Worm (Caenorhabditis elegans) whole organism, young adult: Measurements from ENCODE around the gene F57B9.8.
A peak's percentile ranks its signal among the peaks of the same experiment; 100 is the strongest.

Experiments used
- B0019.2 ChIP-seq: fragments of 200-800 bp; sonication (Bioruptor generic); conservative IDR thresholded peaks from 2 replicates; pipeline ENCODE4 v1.3.6; 2022; ENCODE audit warnings: missing genetic modification reagents, missing genetic modification characterization, missing compliant biosample characterization
- B0261.1 ChIP-seq: sonication (generic microtip); optimal IDR thresholded peaks from 2 replicates; lab custom pipeline; 2016; ENCODE audit warnings: mild to moderate bottlenecking, missing genetic modification characterization, moderate library complexity, missing compliant biosample characterization
- B0336.3 ChIP-seq: fragments of 200-800 bp; sonication (Bioruptor generic); IDR thresholded peaks from 2 replicates; pipeline ENCODE4 v1.3.6; 2022; ENCODE audit warnings: missing genetic modification characterization, missing compliant biosample characterization
- C06A6.2 ChIP-seq: fragments of 200-800 bp; sonication (Bioruptor generic); conservative IDR thresholded peaks from 2 replicates; pipeline ENCODE4 v1.3.6; 2022; ENCODE audit warnings: missing genetic modification characterization, missing compliant biosample characterization
- F22D6.2 ChIP-seq: sonication (generic microtip); optimal IDR thresholded peaks from 2 replicates; lab custom pipeline; 2016; ENCODE audit warnings: mild to moderate bottlenecking, missing genetic modification characterization, missing compliant biosample characterization
- F33H1.4 ChIP-seq: fragments of 200-800 bp; sonication (Bioruptor generic); IDR thresholded peaks from 2 replicates; pipeline ENCODE4 v1.3.6; 2022; ENCODE audit warnings: missing genetic modification reagents, missing genetic modification characterization, missing compliant biosample characterization
- F55B11.4 ChIP-seq: sonication (generic microtip); optimal IDR thresholded peaks from 2 replicates; lab custom pipeline; 2016; ENCODE audit warnings: missing compliant biosample characterization, missing genetic modification characterization, borderline replicate concordance; ENCODE audit not compliant: insufficient read depth
- Y56A3A.18 ChIP-seq: fragments of 200-800 bp; sonication (Bioruptor generic); IDR thresholded peaks from 2 replicates; pipeline ENCODE4 v1.3.6; 2022; ENCODE audit warnings: missing genetic modification reagents, missing genetic modification characterization, missing compliant biosample characterization
- ZK185.1 ChIP-seq: sonication (generic microtip); optimal IDR thresholded peaks from 2 replicates; lab custom pipeline; 2016; ENCODE audit warnings: mild to moderate bottlenecking, missing genetic modification characterization, missing compliant biosample characterization; ENCODE audit not compliant: poor library complexity, severe bottlenecking
- ama-1 ChIP-seq, 3 experiments: fragments of 150-350 bp in 1 of 3; sonication (generic microtip) in 2 of 3; optimal IDR thresholded peaks; 2 replicates each; lab custom pipeline; 2014 to 2018; ENCODE audit warnings: missing biosample characterization in 2 of 3, missing genetic modification characterization in 2 of 3, missing genetic modification reagents in 2 of 3
- atf-7 ChIP-seq: sonication (generic microtip); optimal IDR thresholded peaks from 2 replicates; lab custom pipeline; 2017; ENCODE audit warnings: mild to moderate bottlenecking, missing genetic modification characterization, missing compliant biosample characterization
- athp-1 ChIP-seq: sonication (generic microtip); optimal IDR thresholded peaks from 2 replicates; lab custom pipeline; 2017; ENCODE audit warnings: mild to moderate bottlenecking, missing genetic modification characterization, missing compliant biosample characterization
- bed-1 ChIP-seq: fragments of 200-800 bp; sonication (Bioruptor generic); IDR thresholded peaks from 2 replicates; pipeline ENCODE4 v1.3.6; 2022; ENCODE audit warnings: missing genetic modification reagents, missing genetic modification characterization, missing compliant biosample characterization
- bed-2 ChIP-seq: fragments of 200-800 bp; sonication (Bioruptor generic); IDR thresholded peaks from 2 replicates; pipeline ENCODE4 v1.3.6; 2022; ENCODE audit warnings: missing genetic modification reagents, missing genetic modification characterization, missing compliant biosample characterization
- ccch-3 ChIP-seq: fragments of 200-800 bp; sonication (Bioruptor generic); optimal IDR thresholded peaks from 2 replicates; lab custom pipeline; 2018; ENCODE audit warnings: mild to moderate bottlenecking, missing genetic modification characterization, missing compliant biosample characterization
- cebp-1 ChIP-seq, 2 experiments: fragments of 200-800 bp in 1 of 2; sonication (Bioruptor generic) in 1 of 2; sonication (generic microtip) in 1 of 2; IDR thresholded peaks in 1 of 2; optimal IDR thresholded peaks in 1 of 2; 2 replicates each; pipeline versions ENCODE4 v1.3.6 to Lab custom; 2017 to 2022; ENCODE audit warnings: missing compliant biosample characterization in 2 of 2, missing genetic modification characterization in 2 of 2, mild to moderate bottlenecking in 1 of 2, missing genetic modification reagents in 1 of 2, moderate library complexity in 1 of 2
- cebp-2 ChIP-seq: fragments of 200-800 bp; sonication (Bioruptor generic); IDR thresholded peaks from 2 replicates; pipeline ENCODE4 v1.3.6; 2022; ENCODE audit warnings: missing genetic modification characterization, missing compliant biosample characterization
- ceh-40 ChIP-seq: fragments of 200-800 bp; sonication (Bioruptor generic); IDR thresholded peaks from 2 replicates; pipeline ENCODE4 v1.3.6; 2022; ENCODE audit warnings: missing genetic modification characterization, missing compliant biosample characterization
- ceh-58 ChIP-seq: fragments of 200-800 bp; sonication (Bioruptor generic); IDR thresholded peaks from 2 replicates; pipeline ENCODE4 v1.3.6; 2022; ENCODE audit warnings: missing genetic modification characterization, missing compliant biosample characterization
- ceh-91 ChIP-seq: fragments of 200-800 bp; sonication (Bioruptor generic); IDR thresholded peaks from 2 replicates; pipeline ENCODE4 v1.3.6; 2022; ENCODE audit warnings: missing genetic modification reagents, missing genetic modification characterization, missing compliant biosample characterization
- die-1 ChIP-seq: sonication (generic microtip); optimal IDR thresholded peaks from 2 replicates; lab custom pipeline; 2016; ENCODE audit warnings: missing genotype, mild to moderate bottlenecking, missing genetic modification characterization, missing compliant biosample characterization
- fkh-3 ChIP-seq: sonication (generic microtip); optimal IDR thresholded peaks from 2 replicates; lab custom pipeline; 2016; ENCODE audit warnings: mild to moderate bottlenecking, missing genetic modification characterization, missing compliant biosample characterization
- him-1 ChIP-seq: sonication (generic microtip); optimal IDR thresholded peaks from 2 replicates; lab custom pipeline; 2016; ENCODE audit warnings: missing genotype, missing genetic modification reagents, missing genetic modification characterization, missing compliant biosample characterization
- hmg-20 ChIP-seq: fragments of 200-800 bp; sonication (Bioruptor generic); IDR thresholded peaks from 2 replicates; pipeline ENCODE4 v1.3.6; 2022; ENCODE audit warnings: missing genetic modification reagents, missing genetic modification characterization, missing compliant biosample characterization
- hrde-1 ChIP-seq: sonication (generic microtip); optimal IDR thresholded peaks from 2 replicates; lab custom pipeline; 2016; ENCODE audit warnings: missing genetic modification characterization, mild to moderate bottlenecking, missing compliant biosample characterization, moderate library complexity, missing genotype, missing genetic modification reagents, borderline replicate concordance
- let-526 ChIP-seq: fragments of 200-800 bp; sonication (Bioruptor generic); IDR thresholded peaks from 2 replicates; pipeline ENCODE4 v1.3.6; 2022; ENCODE audit warnings: missing genetic modification reagents, missing genetic modification characterization, missing compliant biosample characterization
- lin-26 ChIP-seq: fragments of 200-800 bp; sonication (Bioruptor generic); IDR thresholded peaks from 2 replicates; pipeline ENCODE4 v1.3.6; 2022; ENCODE audit warnings: missing genetic modification reagents, missing genetic modification characterization, missing compliant biosample characterization
- lin-54 ChIP-seq: fragments of 200-800 bp; sonication (Bioruptor generic); optimal IDR thresholded peaks from 2 replicates; lab custom pipeline; 2018; ENCODE audit warnings: mild to moderate bottlenecking, missing genetic modification characterization, missing compliant biosample characterization
- lir-1 ChIP-seq: fragments of 200-800 bp; sonication (Bioruptor generic); conservative IDR thresholded peaks from 2 replicates; pipeline ENCODE4 v1.3.6; 2022; ENCODE audit warnings: missing genetic modification reagents, missing genetic modification characterization, missing compliant biosample characterization
- lsy-27 ChIP-seq: sonication (generic microtip); optimal IDR thresholded peaks from 2 replicates; lab custom pipeline; 2017; ENCODE audit warnings: missing genetic modification characterization, mild to moderate bottlenecking, missing compliant biosample characterization, antibody characterized with exemption, missing genotype, borderline replicate concordance; ENCODE audit not compliant: insufficient read depth
- mcd-1 ChIP-seq: fragments of 200-800 bp; sonication (Bioruptor generic); IDR thresholded peaks from 2 replicates; pipeline ENCODE4 v1.3.6; 2022; ENCODE audit warnings: missing genetic modification reagents, missing genetic modification characterization, missing compliant biosample characterization
- mxl-1 ChIP-seq: sonication (generic microtip); optimal IDR thresholded peaks from 2 replicates; lab custom pipeline; 2016; ENCODE audit warnings: missing genetic modification characterization, missing compliant biosample characterization
- nfya-2 ChIP-seq: fragments of 200-800 bp; sonication (Bioruptor generic); IDR thresholded peaks from 2 replicates; pipeline ENCODE4 v1.3.6; 2022; ENCODE audit warnings: missing genetic modification reagents, missing genetic modification characterization, missing compliant biosample characterization
- nhr-120 ChIP-seq: fragments of 200-800 bp; sonication (Bioruptor generic); IDR thresholded peaks from 2 replicates; pipeline ENCODE4 v1.3.6; 2022; ENCODE audit warnings: missing genetic modification characterization, missing compliant biosample characterization
- nhr-80 ChIP-seq: sonication (generic microtip); optimal IDR thresholded peaks from 2 replicates; lab custom pipeline; 2016; ENCODE audit warnings: missing genetic modification characterization, missing compliant biosample characterization
- pha-4 ChIP-seq: fragments of 150-350 bp; sonication (generic microtip); optimal IDR thresholded peaks from 2 replicates; lab custom pipeline; 2014; ENCODE audit warnings: missing biosample characterization, missing genetic modification reagents, missing genetic modification characterization
- rcor-1 ChIP-seq: fragments of 200-800 bp; sonication (Bioruptor generic); IDR thresholded peaks from 2 replicates; pipeline ENCODE4 v1.3.6; 2022; ENCODE audit warnings: missing genetic modification reagents, missing genetic modification characterization, missing compliant biosample characterization
- snpc-3.4 ChIP-seq: sonication (generic microtip); optimal IDR thresholded peaks from 2 replicates; lab custom pipeline; 2017; ENCODE audit warnings: missing genetic modification characterization, mild to moderate bottlenecking, missing compliant biosample characterization, antibody characterized with exemption, moderate library complexity, missing genotype, missing genetic modification reagents
- snpc-4 ChIP-seq, 5 experiments: fragments of 150-350 bp in 1 of 5; sonication (generic microtip) in 4 of 5; optimal IDR thresholded peaks; 2 replicates each; lab custom pipeline; 2014 to 2018; ENCODE audit warnings: missing genetic modification characterization in 5 of 5, missing biosample characterization in 3 of 5, antibody characterized with exemption in 2 of 5, mild to moderate bottlenecking in 2 of 5, missing compliant biosample characterization in 2 of 5, missing genotype in 2 of 5, moderate library complexity in 2 of 5, missing genetic modification reagents in 1 of 5
- tbp1 ChIP-seq: fragments of 200-800 bp; sonication (Bioruptor generic); optimal IDR thresholded peaks from 2 replicates; lab custom pipeline; 2018; ENCODE audit warnings: mild to moderate bottlenecking, missing genetic modification characterization, missing compliant biosample characterization
- tbx-9 ChIP-seq: sonication (generic microtip); optimal IDR thresholded peaks from 2 replicates; lab custom pipeline; 2016; ENCODE audit warnings: borderline replicate concordance, missing genetic modification characterization, inconsistent platforms, missing compliant biosample characterization
- unc-130 ChIP-seq: sonication (generic microtip); optimal IDR thresholded peaks from 2 replicates; lab custom pipeline; 2016; ENCODE audit warnings: missing genetic modification reagents, missing genetic modification characterization, missing compliant biosample characterization
- unc-62 ChIP-seq: fragments of 150-350 bp; optimal IDR thresholded peaks from 2 replicates; lab custom pipeline; 2014; ENCODE audit warnings: missing biosample characterization, missing genetic modification reagents, missing genetic modification characterization
- ztf-18 ChIP-seq: sonication (generic microtip); optimal IDR thresholded peaks from 2 replicates; lab custom pipeline; 2016; ENCODE audit warnings: missing genotype, mild to moderate bottlenecking, missing genetic modification characterization, missing compliant biosample characterization
- ztf-6 ChIP-seq: fragments of 200-800 bp; sonication (Bioruptor generic); IDR thresholded peaks from 2 replicates; pipeline ENCODE4 v1.3.6; 2022; ENCODE audit warnings: missing genetic modification reagents, missing genetic modification characterization, missing compliant biosample characterization

F57B9.8 gene

DNA sequence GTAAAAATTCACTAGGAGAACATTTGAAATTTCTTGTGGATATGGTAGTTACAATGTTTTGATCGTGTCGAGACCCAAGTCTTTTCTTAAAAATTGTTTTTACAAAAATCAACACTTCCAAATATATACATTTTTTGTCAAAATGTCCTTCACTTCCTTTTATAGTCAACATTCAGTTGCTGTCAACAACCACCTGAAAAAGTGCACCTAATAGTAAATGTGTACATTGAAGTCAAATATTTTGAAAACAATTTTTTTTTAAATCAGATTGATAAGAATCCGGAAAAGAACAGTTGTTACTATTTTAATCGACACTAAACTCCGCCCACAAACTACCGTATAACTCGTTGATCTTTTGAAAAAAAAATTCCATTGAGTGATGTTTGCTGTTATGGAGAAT, 39.4 kb downstream of the F57B9.8 start:
- TF ChIP-seq B0019.2 (GFP tag; lab: Robert Waterston, UW) (no peak), ztf-18 (no peak), unc-130 (GFP tag; lab: Kevin White, UChicago) (no peak), snpc-4 (GFP tag; optimal IDR thresholded peaks at IDR 0.05; lab: Kevin White, UChicago) (no peak), snpc-4 (tag; optimal IDR thresholded peaks at IDR 0.05; lab: Kevin White, UChicago) (no peak), pha-4 (tag; lab: Kevin White, UChicago) (no peak), lir-1 (GFP tag; lab: Robert Waterston, UW) (no peak), athp-1 (tag; lab: Kevin White, UChicago) (no peak), nhr-120 (GFP tag; lab: Robert Waterston, UW) (no peak)

- TF ChIP-seq mcd-1 (peak; percentile 43; the same call in 1 of the 2 replicates), cebp-1 (GFP tag; IDR thresholded peaks at IDR 0.05; lab: Robert Waterston, UW) (no peak), cebp-1 (tag; optimal IDR thresholded peaks at IDR 0.05; lab: Kevin White, UChicago) (peak; percentile 74), mxl-1 (tag; lab: Kevin White, UChicago) (no peak), rcor-1 (no peak), let-526 (GFP tag; lab: Robert Waterston, UW) (no peak), nhr-80 (tag; lab: Kevin White, UChicago) (peak; percentile 94), F22D6.2 (tag; lab: Kevin White, UChicago) (no peak), lin-26 (GFP tag; lab: Robert Waterston, UW) (peak; percentile 41; the same call in 1 of the 2 replicates), F33H1.4 (GFP tag; lab: Robert Waterston, UW) (no peak), him-1 (tag; lab: Kevin White, UChicago) (peak; percentile 28), tbp1 (GFP tag; lab: Kevin White, UChicago) (peak; percentile 54), lir-1 (GFP tag; lab: Robert Waterston, UW) (peak; percentile 25; the same call in 1 of the 2 replicates), ceh-40 (GFP tag; lab: Robert Waterston, UW) (no peak), ama-1 (optimal IDR thresholded peaks at IDR 0.05; lab: Kevin White, UChicago) (no peak), ama-1 (GFP tag; optimal IDR thresholded peaks at IDR 0.05; lab: Kevin White, UChicago) (peak in 1 of 2 experiments; percentile 51), Y56A3A.18 (GFP tag; lab: Robert Waterston, UW) (peak; percentile 72; the same call in 1 of the 2 replicates), cebp-2 (no peak), athp-1 (tag; lab: Kevin White, UChicago) (no peak), atf-7 (peak; percentile 77), B0336.3 (peak; percentile 75), fkh-3 (tag; lab: Kevin White, UChicago) (no peak), bed-1 (GFP tag; lab: Robert Waterston, UW) (no peak), die-1 (peak; percentile 8), ceh-91 (no peak), snpc-3.4 (tag; lab: Kevin White, UChicago) (no peak), snpc-4 (GFP tag; optimal IDR thresholded peaks at IDR 0.05; lab: Kevin White, UChicago) (no peak), snpc-4 (tag; optimal IDR thresholded peaks at IDR 0.05; lab: Kevin White, UChicago) (peak in 1 of 4 experiments; percentile 39), ztf-6 (GFP tag; lab: Robert Waterston, UW) (no peak), unc-62 (GFP tag; lab: Kevin White, UChicago) (peak; percentile 85), ccch-3 (no peak), ceh-58 (no peak), hrde-1 (no peak), lin-54 (GFP tag; lab: Kevin White, UChicago) (peak; percentile 47), ZK185.1 (no peak), C06A6.2 (GFP tag; lab: Robert Waterston, UW) (0 out of 2 replicates have a peak, but pooled peaks have one; percentile 36), B0261.1 (no peak), lsy-27 (tag; lab: Kevin White, UChicago) (no peak), bed-2 (GFP tag; lab: Robert Waterston, UW) (no peak), tbx-9 (tag; lab: Kevin White, UChicago) (no peak), nfya-2 (no peak), hmg-20 (GFP tag; lab: Robert Waterston, UW) (no peak), F55B11.4 (no peak)
Measured at ce11 chrIII:6895166-6895565, 40.0 kb downstream of the F57B9.8 start.
